Fruit fly (Drosophila melanogaster): ENCODE measurements around the gene Ir75b.

Gene Ir75b

dm6 chr3L:17797494-17797893 lies 22.5 kb downstream of the Ir75b start, which contains the start of gene CG42816:
CG42816 (minus strand) TSS chr3L:17797594.
- TF ChIP-seq Hr96 (GFP tag; optimal IDR thresholded peaks at IDR 0.05) = no peak
- no peak for TF ChIP-seq CG11617 (GFP tag; optimal IDR thresholded peaks at IDR 0.05)
- TF ChIP-seq CG12768 (GFP tag; optimal IDR thresholded peaks at IDR 0.05) = no peak
- no peak for TF ChIP-seq CG7045 (GFP tag; optimal IDR thresholded peaks at IDR 0.05)
- TF ChIP-seq CG33017 (tag; optimal IDR thresholded peaks at IDR 0.05) = no peak
- no peak for TF ChIP-seq Clk (GFP tag; optimal IDR thresholded peaks at IDR 0.05)
- no peak for TF ChIP-seq tj (GFP tag; optimal IDR thresholded peaks at IDR 0.05)
- no peak for TF ChIP-seq bab1 (GFP tag; optimal IDR thresholded peaks at IDR 0.05)
- no peak for TF ChIP-seq CG7101 (tag; optimal IDR thresholded peaks at IDR 0.05)
- no peak for TF ChIP-seq CG5204 (GFP tag; optimal IDR thresholded peaks at IDR 0.05)
- TF ChIP-seq toe (GFP tag; optimal IDR thresholded peaks at IDR 0.05) = no peak
- TF ChIP-seq Crg-1 (GFP tag; optimal IDR thresholded peaks at IDR 0.05) = no peak
- no peak for TF ChIP-seq cnc (optimal IDR thresholded peaks at IDR 0.05)
- no peak for TF ChIP-seq CG14711 (tag; optimal IDR thresholded peaks at IDR 0.05)
- TF ChIP-seq kay (GFP tag; ENCODE audit: borderline replicate concordance) = no peak
- TF ChIP-seq cic (GFP tag; optimal IDR thresholded peaks at IDR 0.05) = no peak

- TF ChIP-seq ovo (GFP tag; optimal IDR thresholded peaks at IDR 0.05) (no peak), Clk (GFP tag; optimal IDR thresholded peaks at IDR 0.05) (no peak), cic (GFP tag; optimal IDR thresholded peaks at IDR 0.05) (no peak), Crg-1 (GFP tag; optimal IDR thresholded peaks at IDR 0.05) (no peak), CG33017 (tag; optimal IDR thresholded peaks at IDR 0.05) (no peak), CG7101 (tag; optimal IDR thresholded peaks at IDR 0.05) (no peak), Hr96 (GFP tag; optimal IDR thresholded peaks at IDR 0.05) (no peak), tj (GFP tag; optimal IDR thresholded peaks at IDR 0.05) (no peak), Mnt (GFP tag; optimal IDR thresholded peaks at IDR 0.05) (no peak)
These were observed 28.5 kb downstream of the Ir75b start for dm6 chr3L:17791495-17791894.

DNA sequence AAGACGTTTGTCGTGTGGAACGTTAAGA lies 28.7 kb downstream of the Ir75b start, which contains the start of gene CG42815:
CG42815 (minus strand) TSS at position 20 of the 28 bp plus-strand sequence.
- TF ChIP-seq pad (GFP tag; optimal IDR thresholded peaks at IDR 0.05) (no peak), kay (GFP tag; ENCODE audit: borderline replicate concordance) (no peak), CG33017 (tag; optimal IDR thresholded peaks at IDR 0.05) (no peak), toe (GFP tag; optimal IDR thresholded peaks at IDR 0.05) (no peak), cnc (optimal IDR thresholded peaks at IDR 0.05) (no peak), Clk (GFP tag; optimal IDR thresholded peaks at IDR 0.05) (no peak), CG7101 (tag; optimal IDR thresholded peaks at IDR 0.05) (no peak)

DNA sequence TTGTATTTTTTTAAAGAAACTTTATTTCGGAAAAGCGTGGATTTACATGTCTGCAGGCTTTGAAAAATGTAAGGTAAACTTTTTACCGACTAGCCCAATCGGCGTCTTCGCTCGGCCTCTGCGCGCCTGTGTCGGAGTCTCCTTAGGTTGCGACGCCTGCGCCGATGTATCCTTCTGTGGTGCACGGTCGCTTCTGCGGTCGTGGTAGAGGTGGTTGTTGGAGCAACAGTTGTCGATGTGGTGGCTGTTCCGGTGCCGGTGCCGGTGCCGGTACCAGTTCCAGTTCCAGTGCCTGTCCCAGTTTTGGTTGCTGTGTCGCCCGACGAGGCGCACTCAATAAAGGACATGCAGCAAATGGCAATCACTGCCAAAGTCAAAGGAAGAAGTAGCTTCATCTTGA lies 28.9 kb downstream of the Ir75b start:
- TF ChIP-seq pad (GFP tag; optimal IDR thresholded peaks at IDR 0.05) (no peak), Mnt (GFP tag; optimal IDR thresholded peaks at IDR 0.05) (no peak), cnc (optimal IDR thresholded peaks at IDR 0.05) (no peak), CG5204 (GFP tag; optimal IDR thresholded peaks at IDR 0.05) (no peak), CG7101 (tag; optimal IDR thresholded peaks at IDR 0.05) (no peak), bab1 (GFP tag; optimal IDR thresholded peaks at IDR 0.05) (no peak), CG7045 (GFP tag; optimal IDR thresholded peaks at IDR 0.05) (no peak), toe (GFP tag; optimal IDR thresholded peaks at IDR 0.05) (no peak), ovo (GFP tag; optimal IDR thresholded peaks at IDR 0.05) (no peak), CG1620 (GFP tag; optimal IDR thresholded peaks at IDR 0.05) (no peak), CG33017 (tag; optimal IDR thresholded peaks at IDR 0.05) (no peak), Crg-1 (GFP tag; optimal IDR thresholded peaks at IDR 0.05) (no peak), Clk (GFP tag; optimal IDR thresholded peaks at IDR 0.05) (no peak)
